Worm (Caenorhabditis elegans) whole organism, L4 larva: ENCODE measurements around the gene prx-12.

ENCODE experiments used
- dpl-1 ChIP-seq: fragments of 150-350 bp; optimal IDR thresholded peaks from 2 replicates; lab custom pipeline; 2014; ENCODE audit warnings: missing biosample characterization, missing genetic modification reagents, missing genetic modification characterization
- lsy-2 ChIP-seq, 2 experiments: fragments of 150-350 bp in 1 of 2; sonication (generic microtip) in 1 of 2; optimal IDR thresholded peaks; 2 replicates each; lab custom pipeline; 2014 to 2017; ENCODE audit warnings: missing biosample characterization in 2 of 2, missing genetic modification characterization in 2 of 2
- nhr-76 ChIP-seq: fragments of 150-350 bp; optimal IDR thresholded peaks from 2 replicates; lab custom pipeline; 2014; ENCODE audit warnings: missing biosample characterization, missing genetic modification characterization
- skn-1 ChIP-seq: fragments of 150-350 bp; optimal IDR thresholded peaks from 2 replicates; lab custom pipeline; 2014; ENCODE audit warnings: missing biosample characterization, missing genetic modification characterization
- unc-62 ChIP-seq, 3 experiments: fragments of 150-350 bp in 1 of 3; sonication (generic microtip); optimal IDR thresholded peaks in 2 of 3; peaks in 1 of 3; 1 replicate in 1 of 3; 2 replicates in 2 of 3; lab custom pipeline; 2014 to 2017; ENCODE audit warnings: missing biosample characterization in 3 of 3, missing genetic modification characterization in 3 of 3, missing genetic modification reagents in 3 of 3, missing genotype in 1 of 3

DNA sequence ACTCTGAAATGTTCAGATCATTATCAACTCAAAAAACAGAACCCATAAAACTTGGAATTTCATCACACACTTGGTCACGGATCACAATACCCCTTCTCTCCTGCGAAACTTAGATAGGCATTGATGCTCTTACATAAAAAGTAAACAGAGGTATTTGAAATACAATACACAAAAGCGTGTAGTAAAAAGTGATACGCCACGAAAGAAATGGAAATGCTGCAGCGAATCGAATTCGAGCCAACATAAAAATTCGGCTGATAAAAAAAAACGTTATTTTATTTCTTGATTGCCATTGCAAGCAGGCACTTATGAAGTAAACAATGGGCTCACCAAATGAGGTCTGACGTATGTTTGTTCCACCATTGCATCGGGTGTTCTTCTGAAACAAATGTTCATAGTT, 33.6 kb downstream of the prx-12 start:
- TF ChIP-seq unc-62 (GFP tag; optimal IDR thresholded peaks at IDR 0.05 in 1 of 2; lab: Kevin White, UChicago), result no peak
- no peak for TF ChIP-seq unc-62 (tag; optimal IDR thresholded peaks at IDR 0.05; lab: Kevin White, UChicago)
- TF ChIP-seq nhr-76 (tag; lab: Kevin White, UChicago), result no peak
- TF ChIP-seq lsy-2 (tag; optimal IDR thresholded peaks at IDR 0.05; lab: Kevin White, UChicago), result no peak
- no peak for TF ChIP-seq skn-1 (tag; lab: Kevin White, UChicago)
- no peak for TF ChIP-seq dpl-1 (GFP tag; lab: Kevin White, UChicago)
